Worm (Caenorhabditis elegans): ENCODE results near the gene C05C12.4.

DNA sequence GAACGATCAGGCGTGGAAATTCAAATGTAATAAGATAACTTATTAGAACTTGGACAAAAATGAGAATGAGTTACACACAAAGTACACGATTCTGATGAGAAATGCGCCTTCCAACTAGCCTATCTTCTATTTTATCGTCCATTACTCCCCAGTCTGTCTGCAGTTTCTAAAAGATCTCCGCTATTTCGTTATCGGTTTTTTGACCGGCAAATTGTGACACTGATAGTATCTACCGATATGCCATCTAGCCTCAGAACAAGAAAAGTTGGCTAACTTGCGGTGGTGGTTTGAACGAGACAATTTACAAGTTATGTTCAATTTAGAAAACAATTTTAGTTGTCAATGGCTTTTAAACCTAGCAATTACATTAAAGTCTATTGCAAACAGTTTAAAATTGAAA lies 36.3 kb downstream of the C05C12.4 start:
- TF ChIP-seq sea-2 (GFP tag; optimal IDR thresholded peaks at IDR 0.05) = no peak
- no peak for TF ChIP-seq ceh-82 (tag; optimal IDR thresholded peaks at IDR 0.05)
- no peak for TF ChIP-seq tbx-2 (tag; optimal IDR thresholded peaks at IDR 0.05)

All from whole organism, L3 larva.